Fruit fly (Drosophila melanogaster) whole organism, embryonic: ENCODE data around the gene Rad9.

Source experiments
- Abd-B ChIP-seq: fragments of 200-800 bp; sonication (Bioruptor generic); optimal IDR thresholded peaks from 2 replicates; lab custom pipeline; 2018; ENCODE audit warnings: missing biosample characterization, mild to moderate bottlenecking, missing genetic modification characterization, moderate library complexity
- Atf-2 ChIP-seq: fragments of 200-800 bp; sonication (Bioruptor generic); optimal IDR thresholded peaks from 2 replicates; lab custom pipeline; 2016; ENCODE audit warnings: missing biosample characterization, missing genetic modification characterization
- CG10462 ChIP-seq: fragments of 200-800 bp; sonication (Bioruptor generic); optimal IDR thresholded peaks from 2 replicates; lab custom pipeline; 2016; ENCODE audit warnings: missing biosample characterization, missing genetic modification characterization
- CG15011 ChIP-seq: fragments of 200-800 bp; sonication (Bioruptor generic); optimal IDR thresholded peaks from 3 replicates; lab custom pipeline; 2018; ENCODE audit warnings: missing biosample characterization, mild to moderate bottlenecking, missing genetic modification characterization
- CG2116 ChIP-seq: fragments of 200-800 bp; sonication (Bioruptor generic); optimal IDR thresholded peaks from 3 replicates; lab custom pipeline; 2018; ENCODE audit warnings: missing biosample characterization, mild to moderate bottlenecking, missing genetic modification characterization
- CG30431 ChIP-seq: fragments of 200-800 bp; sonication (Bioruptor generic); optimal IDR thresholded peaks from 2 replicates; lab custom pipeline; 2017; ENCODE audit warnings: missing biosample characterization, missing genetic modification characterization
- CG8388 ChIP-seq: fragments of 200-800 bp; sonication (Bioruptor generic); optimal IDR thresholded peaks from 2 replicates; lab custom pipeline; 2019; ENCODE audit warnings: missing biosample characterization, mild to moderate bottlenecking, missing genetic modification characterization, moderate library complexity
- NK7.1 ChIP-seq: fragments of 200-800 bp; sonication (Bioruptor generic); optimal IDR thresholded peaks from 3 replicates; lab custom pipeline; 2016; ENCODE audit warnings: missing biosample characterization, missing genetic modification characterization
- bcd ChIP-seq: fragments of 200-800 bp; sonication (Bioruptor generic); optimal IDR thresholded peaks from 2 replicates; lab custom pipeline; 2017; ENCODE audit warnings: missing biosample characterization, mild to moderate bottlenecking, missing genetic modification characterization
- pita ChIP-seq: fragments of 200-800 bp; sonication (Bioruptor generic); optimal IDR thresholded peaks from 2 replicates; lab custom pipeline; 2017; ENCODE audit warnings: missing biosample characterization, mild to moderate bottlenecking, missing genetic modification characterization
- sisA ChIP-seq: fragments of 200-800 bp; sonication (Bioruptor generic); IDR thresholded peaks from 2 replicates; pipeline ENCODE4 v1.3.6; 2022; ENCODE audit warnings: missing biosample characterization, missing genetic modification characterization
- tup ChIP-seq: fragments of 200-800 bp; sonication (Bioruptor generic); optimal IDR thresholded peaks from 2 replicates; lab custom pipeline; 2016; ENCODE audit warnings: missing biosample characterization, mild to moderate bottlenecking, missing genetic modification characterization, moderate library complexity

DNA sequence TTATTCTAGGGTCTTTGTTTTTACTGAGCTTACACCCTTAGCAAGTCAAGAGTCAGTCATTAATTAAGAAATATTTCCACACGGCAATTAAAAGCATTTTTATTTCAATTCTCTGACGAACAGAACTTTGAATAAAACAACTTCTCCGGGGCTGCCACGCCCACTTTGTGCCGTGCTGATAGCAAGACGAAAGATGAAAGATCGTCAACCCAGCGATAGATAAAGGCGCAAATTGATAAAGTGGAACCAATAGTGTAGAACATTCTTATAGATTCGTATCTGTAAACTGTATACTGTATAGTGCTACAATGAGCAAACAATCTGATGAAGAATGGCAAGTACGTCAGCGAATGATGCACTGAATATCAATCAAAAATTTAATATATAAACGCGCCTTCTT, 37.4 kb downstream of the Rad9 start:
- TF ChIP-seq sisA (GFP tag; lab: Robert Waterston, UW) = no peak
- TF ChIP-seq CG10462 (GFP tag; lab: Kevin White, UChicago) = no peak
- no peak for TF ChIP-seq bcd
- TF ChIP-seq NK7.1 (GFP tag; lab: Kevin White, UChicago) = no peak
- no peak for TF ChIP-seq pita (GFP tag; lab: Kevin White, UChicago)
- no peak for TF ChIP-seq CG30431 (GFP tag; lab: Kevin White, UChicago)
- TF ChIP-seq CG2116 (GFP tag; lab: Kevin White, UChicago) = no peak
- no peak for TF ChIP-seq CG15011 (GFP tag; lab: Kevin White, UChicago)
- TF ChIP-seq Abd-B = no peak
- TF ChIP-seq tup (GFP tag; lab: Kevin White, UChicago) = no peak
- no peak for TF ChIP-seq CG8388 (GFP tag; lab: Kevin White, UChicago)
- no peak for TF ChIP-seq Atf-2
